Fruit fly (Drosophila melanogaster) Kc167 (cell line): ENCODE data around the gene ATPsynG.

Experiments
- Myc ChIP-seq: fragments of >200 bp; optimal IDR thresholded peaks from 2 replicates; lab custom pipeline; 2017; ENCODE audit warnings: missing external identifiers
- h ChIP-seq: fragments of >200 bp; optimal IDR thresholded peaks from 3 replicates; lab custom pipeline; 2018; ENCODE audit warnings: missing external identifiers
- psq ChIP-seq: fragments of >200 bp; optimal IDR thresholded peaks from 2 replicates; lab custom pipeline; 2017; ENCODE audit warnings: missing external identifiers

DNA sequence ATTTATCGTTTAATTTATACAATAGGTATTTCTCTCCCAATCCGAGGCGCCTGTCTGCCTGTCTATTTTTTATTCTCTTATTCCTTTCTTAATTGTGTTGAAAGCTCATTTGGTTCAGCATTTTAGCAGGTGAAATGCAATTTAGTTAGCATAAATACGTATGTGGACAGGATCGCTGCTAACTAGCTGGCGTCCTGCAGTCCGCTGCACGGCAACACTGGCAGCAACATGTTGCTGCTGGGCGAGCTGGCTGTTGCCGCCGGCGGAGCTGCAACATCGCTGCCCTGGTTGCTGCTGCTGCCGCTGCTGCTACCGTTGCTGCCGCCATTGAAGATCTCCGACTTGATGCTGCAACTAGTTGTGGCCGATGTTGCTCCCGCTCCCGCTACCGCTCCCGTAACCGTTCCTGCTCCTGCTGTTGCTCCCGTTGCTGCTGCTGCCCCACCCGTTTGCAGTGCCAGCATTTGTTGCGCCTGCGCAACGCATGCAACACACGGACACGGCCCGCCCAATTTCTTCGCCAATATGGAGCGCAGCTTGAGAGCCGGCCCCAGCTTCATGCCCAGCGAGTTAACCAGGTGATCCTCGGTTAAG is 37.9 kb upstream of the ATPsynG start:
- TF ChIP-seq h (no peak), psq (lab: Kevin White, UChicago) (no peak), Myc (no peak)
